Worm (Caenorhabditis elegans) whole organism, L1 larva: ENCODE results near the gene cdc-14.
A peak's percentile ranks its signal among the peaks of the same experiment; 100 is the strongest.

Experiments used
- C16A3.4 ChIP-seq: fragments of 150-350 bp; optimal IDR thresholded peaks from 2 replicates; lab custom pipeline; 2014; ENCODE audit warnings: missing biosample characterization, missing genetic modification characterization
- aha-1 ChIP-seq: fragments of 150-350 bp; optimal IDR thresholded peaks from 2 replicates; lab custom pipeline; 2014; ENCODE audit warnings: missing biosample characterization, missing genetic modification characterization
- ces-1 ChIP-seq: fragments of 150-350 bp; optimal IDR thresholded peaks from 2 replicates; lab custom pipeline; 2014; ENCODE audit warnings: missing biosample characterization, missing genetic modification reagents, missing genetic modification characterization
- grh-1 ChIP-seq: fragments of 200-800 bp; sonication (Bioruptor generic); IDR thresholded peaks from 2 replicates; pipeline ENCODE4 v1.3.6; 2022; ENCODE audit warnings: missing genetic modification reagents, missing genetic modification characterization, missing compliant biosample characterization
- lin-13 ChIP-seq: fragments of 150-350 bp; optimal IDR thresholded peaks from 2 replicates; lab custom pipeline; 2014; ENCODE audit warnings: missing biosample characterization, missing genetic modification reagents, missing genetic modification characterization
- lin-15B ChIP-seq: fragments of 150-350 bp; sonication (generic microtip); optimal IDR thresholded peaks from 3 replicates; lab custom pipeline; 2014; ENCODE audit warnings: missing biosample characterization, missing genetic modification characterization
- lir-3 ChIP-seq: sonication (generic microtip); optimal IDR thresholded peaks from 2 replicates; lab custom pipeline; 2016; ENCODE audit warnings: mild to moderate bottlenecking, missing genetic modification characterization, moderate library complexity, missing compliant biosample characterization; ENCODE audit not compliant: poor library complexity
- lsy-2 ChIP-seq, 2 experiments: fragments of 150-350 bp; optimal IDR thresholded peaks; 2 replicates each; lab custom pipeline; 2014; ENCODE audit warnings: missing biosample characterization in 2 of 2, missing genetic modification characterization in 2 of 2
- mep-1 ChIP-seq: fragments of 150-350 bp; optimal IDR thresholded peaks from 2 replicates; lab custom pipeline; 2014; ENCODE audit warnings: missing biosample characterization, missing genetic modification characterization
- nhr-76 ChIP-seq: sonication (generic microtip); optimal IDR thresholded peaks from 2 replicates; lab custom pipeline; 2017; ENCODE audit warnings: missing biosample characterization, missing genetic modification characterization
- nhr-90 ChIP-seq: sonication (generic microtip); optimal IDR thresholded peaks from 2 replicates; lab custom pipeline; 2016; ENCODE audit warnings: mild to moderate bottlenecking, missing genetic modification characterization, missing compliant biosample characterization; ENCODE audit not compliant: poor library complexity
- pax-3 ChIP-seq: fragments of 200-800 bp; sonication (Bioruptor generic); optimal IDR thresholded peaks from 2 replicates; lab custom pipeline; 2018; ENCODE audit warnings: mild to moderate bottlenecking, missing genetic modification characterization, moderate library complexity, missing compliant biosample characterization
- snpc-4 ChIP-seq: fragments of 150-350 bp; optimal IDR thresholded peaks from 2 replicates; lab custom pipeline; 2014; ENCODE audit warnings: missing biosample characterization, missing genetic modification characterization
- unc-62 ChIP-seq: fragments of 150-350 bp; optimal IDR thresholded peaks from 2 replicates; lab custom pipeline; 2014; ENCODE audit warnings: missing biosample characterization, missing genetic modification reagents, missing genetic modification characterization

ce11 chrII:5577060-5577459 lies 16.2 kb downstream of the cdc-14 start:
- TF ChIP-seq grh-1 (no peak), lin-15B (tag; lab: Kevin White, UChicago) (no peak), pax-3 (no peak), C16A3.4 (tag; lab: Kevin White, UChicago) (peak; percentile 54), nhr-76 (no peak), unc-62 (GFP tag; lab: Kevin White, UChicago) (no peak), nhr-90 (tag; lab: Kevin White, UChicago) (peak; percentile 10), snpc-4 (tag; lab: Kevin White, UChicago) (peak; percentile 36), lin-13 (GFP tag; lab: Kevin White, UChicago) (peak; percentile 2), aha-1 (tag; lab: Kevin White, UChicago) (no peak), lsy-2 (tag; optimal IDR thresholded peaks at IDR 0.05; lab: Kevin White, UChicago) (peak in 1 of 2 experiments; percentile 60), lir-3 (no peak), ces-1 (GFP tag; lab: Kevin White, UChicago) (no peak), mep-1 (tag; lab: Kevin White, UChicago) (no peak)
